Worm (Caenorhabditis elegans) whole organism, L4 larva: ENCODE results near the gene R05G9.3.

Source experiments
- daf-8 ChIP-seq: fragments of 200-800 bp; sonication (Bioruptor generic); IDR thresholded peaks from 2 replicates; pipeline ENCODE4 v1.3.6; 2022; ENCODE audit warnings: missing genetic modification characterization, missing compliant biosample characterization
- nhr-11 ChIP-seq: fragments of 150-350 bp; optimal IDR thresholded peaks from 2 replicates; lab custom pipeline; 2014; ENCODE audit warnings: missing biosample characterization, missing genetic modification characterization

DNA sequence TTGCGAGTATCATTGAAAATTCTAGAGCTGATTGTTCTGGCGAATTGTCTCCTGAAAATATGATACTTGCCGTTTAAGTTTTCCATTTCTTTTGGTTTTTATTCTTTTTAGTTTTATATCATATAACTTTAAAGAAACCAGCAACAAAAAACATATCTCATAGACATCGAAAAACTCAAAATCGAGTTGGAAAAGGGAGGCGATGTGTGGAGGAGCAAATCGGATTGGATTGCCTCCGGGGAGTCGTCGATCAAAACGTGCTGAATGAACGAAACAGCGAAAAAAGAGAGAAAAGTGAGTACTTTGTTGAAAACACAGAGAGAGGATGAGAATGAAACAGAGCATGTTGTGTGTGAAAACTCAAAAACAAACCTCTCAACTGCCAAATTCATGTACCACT, 4.2 kb downstream of the R05G9.3 start:
- TF ChIP-seq daf-8 (GFP tag; lab: Robert Waterston, UW), result no peak
- no peak for TF ChIP-seq nhr-11 (tag; lab: Kevin White, UChicago)
